Fruit fly (Drosophila melanogaster) whole organism, wandering third instar larva: ENCODE results near the gene Ugt303B2.

Source experiments
- Abd-B ChIP-seq: fragments of >200 bp; optimal IDR thresholded peaks from 2 replicates; lab custom pipeline; 2017; ENCODE audit warnings: missing biosample characterization, missing genetic modification characterization
- Hnf4 ChIP-seq: fragments of 200-800 bp; sonication (Bioruptor generic); optimal IDR thresholded peaks from 2 replicates; lab custom pipeline; 2016; ENCODE audit warnings: missing biosample characterization, mild to moderate bottlenecking, missing genetic modification characterization
- Hr78 ChIP-seq: fragments of >200 bp; optimal IDR thresholded peaks from 2 replicates; lab custom pipeline; 2017; ENCODE audit warnings: missing biosample characterization, missing genetic modification characterization
- Sp1 ChIP-seq: fragments of 200-800 bp; sonication (Bioruptor generic); optimal IDR thresholded peaks from 3 replicates; lab custom pipeline; 2019; ENCODE audit warnings: missing biosample characterization, mild to moderate bottlenecking, missing genetic modification characterization, moderate library complexity
- br ChIP-seq: fragments of 200-800 bp; sonication (Bioruptor generic); optimal IDR thresholded peaks from 2 replicates; lab custom pipeline; 2016; ENCODE audit warnings: missing biosample characterization, missing genetic modification characterization
- dl ChIP-seq, 2 experiments: fragments of 175-275, 200-275 bp in 1 of 2; fragments of 200-275 bp in 1 of 2; sonication (Bioruptor generic); optimal IDR thresholded peaks; lab custom pipeline; 2018; ENCODE audit warnings: mild to moderate bottlenecking in 2 of 2, missing biosample characterization in 2 of 2, missing genetic modification characterization in 2 of 2, moderate library complexity in 2 of 2; ENCODE audit not compliant: partially characterized antibody in 2 of 2, insufficient read depth in 1 of 2
- ey ChIP-seq: fragments of 200-800 bp; sonication (Bioruptor generic); optimal IDR thresholded peaks from 2 replicates; lab custom pipeline; 2016; ENCODE audit warnings: missing biosample characterization, missing genetic modification characterization
- h ChIP-seq: fragments of 200-800 bp; sonication (Bioruptor generic); optimal IDR thresholded peaks from 3 replicates; lab custom pipeline; 2016; ENCODE audit warnings: missing biosample characterization, mild to moderate bottlenecking, missing genetic modification characterization
- pan ChIP-seq: fragments of >200 bp; optimal IDR thresholded peaks from 2 replicates; lab custom pipeline; 2017
- psq ChIP-seq: fragments of 200-800 bp; sonication (Bioruptor generic); optimal IDR thresholded peaks from 3 replicates; lab custom pipeline; 2017; ENCODE audit warnings: missing biosample characterization, mild to moderate bottlenecking, missing genetic modification characterization, moderate library complexity
- rgr ChIP-seq: fragments of 200-800 bp; sonication (Bioruptor generic); optimal IDR thresholded peaks from 3 replicates; lab custom pipeline; 2016; ENCODE audit warnings: missing biosample characterization, mild to moderate bottlenecking, missing genetic modification characterization
- sage ChIP-seq: fragments of 200-800 bp; sonication (Bioruptor generic); optimal IDR thresholded peaks from 2 replicates; lab custom pipeline; 2016; ENCODE audit warnings: missing biosample characterization, mild to moderate bottlenecking, missing genetic modification characterization
- usp ChIP-seq: fragments of >200 bp; optimal IDR thresholded peaks from 2 replicates; lab custom pipeline; 2017; ENCODE audit warnings: missing biosample characterization, missing genetic modification characterization

DNA sequence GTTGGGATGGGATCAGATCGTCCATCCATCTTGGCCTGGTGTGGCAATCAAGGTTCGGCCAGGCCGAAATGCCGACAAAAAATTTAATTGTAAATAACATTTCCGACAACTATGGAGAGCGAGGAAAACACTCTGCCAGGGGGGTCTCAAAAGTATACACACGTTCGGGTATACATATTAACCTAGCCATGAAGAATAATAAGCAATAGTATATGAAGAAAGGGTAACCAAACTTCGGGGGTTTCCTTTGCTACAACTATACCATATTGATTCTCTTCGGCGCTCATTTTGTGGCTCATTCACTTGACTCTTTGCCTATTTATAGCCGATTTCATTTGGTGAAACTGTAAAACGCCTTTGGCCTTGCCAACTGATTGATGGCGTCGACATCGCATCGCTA, 41.5 kb downstream of the Ugt303B2 start:
- TF ChIP-seq psq (GFP tag; lab: Kevin White, UChicago) (no peak), Abd-B (no peak), ey (no peak), sage (GFP tag; lab: Kevin White, UChicago) (no peak), Hnf4 (no peak), usp (GFP tag; lab: Kevin White, UChicago) (no peak), h (no peak), pan (lab: Kevin White, UChicago) (no peak), br (GFP tag; lab: Kevin White, UChicago) (no peak), rgr (GFP tag; lab: Kevin White, UChicago) (no peak), Sp1 (GFP tag; lab: Kevin White, UChicago) (no peak), dl (GFP tag; optimal IDR thresholded peaks at IDR 0.05; lab: Kevin White, UChicago; ENCODE audit: insufficient read depth in 1 of 2, partially characterized antibody in 2 of 2) (no peak), Hr78 (GFP tag; lab: Kevin White, UChicago) (no peak)
